Fruit fly (Drosophila melanogaster): Measurements from ENCODE around the gene Gr77a.

Gr77a gene

DNA sequence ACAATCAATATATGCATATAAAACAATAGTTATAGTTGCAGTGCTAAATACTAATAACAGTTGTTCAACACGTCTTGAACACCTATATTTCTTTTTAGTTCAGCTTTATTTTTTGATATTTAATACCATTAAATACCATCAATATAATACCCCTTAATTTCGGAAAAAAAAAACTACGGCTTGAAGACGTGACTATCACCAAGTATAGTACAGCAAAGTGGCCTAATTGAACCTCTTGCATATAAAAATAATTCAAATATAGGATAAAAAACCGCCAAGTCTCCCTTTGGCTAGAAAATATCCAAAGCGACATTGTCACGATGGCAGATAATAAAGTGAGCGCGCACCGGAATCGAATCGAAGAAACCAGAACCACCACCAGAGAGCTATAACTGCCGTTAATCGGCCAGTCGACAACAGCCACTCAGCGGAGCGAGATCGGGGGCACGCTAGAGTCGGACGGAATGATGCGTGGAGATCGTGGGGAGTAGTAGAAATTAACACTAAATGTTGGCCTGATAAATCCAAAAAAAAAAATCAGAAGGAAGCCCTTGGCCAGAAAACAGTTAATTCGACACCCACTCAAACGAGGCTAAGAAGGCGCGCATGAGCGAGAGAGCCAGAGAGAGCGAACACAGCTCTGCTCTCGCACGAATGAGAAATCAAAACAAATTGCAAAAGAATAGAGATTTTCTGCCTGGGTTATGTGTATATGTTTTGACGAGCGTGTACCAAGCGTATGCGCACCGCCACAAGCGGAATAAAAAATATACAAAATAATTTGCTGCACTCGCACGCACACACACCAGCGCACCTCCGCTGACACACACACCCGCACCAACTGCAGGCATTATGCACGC lies 45.8 kb upstream of the Gr77a start (continued):
- TF ChIP-seq gro (GFP tag; optimal IDR thresholded peaks at IDR 0.05) (peak; percentile 28), inv (GFP tag; IDR thresholded peaks at IDR 0.05; ENCODE audit: partially characterized antibody) (0 out of 2 replicates have a peak, but pooled peaks have one; percentile 27), CG10959 (GFP tag; IDR thresholded peaks at IDR 0.05) (0 out of 2 replicates have a peak, but pooled peaks have one; percentile 25), CG2889 (GFP tag; IDR thresholded peaks at IDR 0.05) (no peak), Hmx (GFP tag; optimal IDR thresholded peaks at IDR 0.05) (peak; percentile 2), lab (GFP tag; optimal IDR thresholded peaks at IDR 0.05) (peak; percentile 70), toy (GFP tag; IDR thresholded peaks at IDR 0.05) (no peak), CG1647 (GFP tag; optimal IDR thresholded peaks at IDR 0.05) (no peak), jigr1 (GFP tag; IDR thresholded peaks at IDR 0.05) (no peak), CoRest (tag; optimal IDR thresholded peaks at IDR 0.05) (peak; percentile 63), CG12219 (GFP tag; optimal IDR thresholded peaks at IDR 0.05) (peak; percentile 20), B-H2 (GFP tag; optimal IDR thresholded peaks at IDR 0.05) (peak; percentile 32), cato (GFP tag; optimal IDR thresholded peaks at IDR 0.05; ENCODE audit: borderline replicate concordance) (no peak), D19A (tag; optimal IDR thresholded peaks at IDR 0.05) (peak; percentile 40), MBD-R2 (GFP tag; IDR thresholded peaks at IDR 0.05) (0 out of 2 replicates have a peak, but pooled peaks have one; percentile 35), CG6254 (GFP tag; optimal IDR thresholded peaks at IDR 0.05) (no peak), CG14710 (tag; optimal IDR thresholded peaks at IDR 0.05) (peak; percentile 56), yki (optimal IDR thresholded peaks at IDR 0.05) (peak; percentile 72), ftz-f1 (GFP tag; optimal IDR thresholded peaks at IDR 0.05) (peak; percentile 80), CG10267 (tag; optimal IDR thresholded peaks at IDR 0.05) (peak; percentile 49), Scr (GFP tag; IDR thresholded peaks at IDR 0.05; ENCODE audit: partially characterized antibody) (peak; percentile 9; the same call in 1 of the 2 replicates), unpg (GFP tag; optimal IDR thresholded peaks at IDR 0.05) (peak; percentile 8), CG31441 (GFP tag; IDR thresholded peaks at IDR 0.05) (peak; percentile 33; the same call in 1 of the 2 replicates), btn (GFP tag; optimal IDR thresholded peaks at IDR 0.05) (no peak), Kr (GFP tag; optimal IDR thresholded peaks at IDR 0.05) (no peak), CG34224 (GFP tag; IDR thresholded peaks at IDR 0.05; ENCODE audit: partially characterized antibody) (peak; percentile 69), Pdp1 (GFP tag; optimal IDR thresholded peaks at IDR 0.05) (peak; percentile 4 to 65), HLH54F (GFP tag; optimal IDR thresholded peaks at IDR 0.05) (peak; percentile 2), gcm2 (GFP tag; optimal IDR thresholded peaks at IDR 0.05) (no peak), CG12104 (GFP tag; optimal IDR thresholded peaks at IDR 0.05) (peak; percentile 41), PHDP (tag; optimal IDR thresholded peaks at IDR 0.05) (peak; percentile 10), CG6813 (GFP tag; optimal IDR thresholded peaks at IDR 0.05) (peak; percentile 40), CG4360 (GFP tag; IDR thresholded peaks at IDR 0.05) (peak; percentile 37; the same call in 1 of the 2 replicates), CG11695 (GFP tag; IDR thresholded peaks at IDR 0.05) (peak; percentile 41; the same call in 1 of the 3 replicates), twi (tag; optimal IDR thresholded peaks at IDR 0.05) (no peak), CG2120 (GFP tag; optimal IDR thresholded peaks at IDR 0.05) (peak; percentile 51), grn (GFP tag; optimal IDR thresholded peaks at IDR 0.05) (peak; percentile 92), sens-2 (GFP tag; IDR thresholded peaks at IDR 0.05) (peak; percentile 35; the same call in 1 of the 2 replicates), Ets97D (GFP tag; optimal IDR thresholded peaks at IDR 0.05) (no peak), ERR (GFP tag; optimal IDR thresholded peaks at IDR 0.05) (no peak), CG7786 (GFP tag; optimal IDR thresholded peaks at IDR 0.05) (no peak), BEAF-32 (GFP tag; optimal IDR thresholded peaks at IDR 0.05) (peak; percentile 44), cg (GFP tag; optimal IDR thresholded peaks at IDR 0.05) (peak; percentile 62), gcm (GFP tag; optimal IDR thresholded peaks at IDR 0.05) (peak; percentile 31), ato (GFP tag; IDR thresholded peaks at IDR 0.05; ENCODE audit: partially characterized antibody) (0 out of 2 replicates have a peak, but pooled peaks have one; percentile 44), seq (GFP tag; IDR thresholded peaks at IDR 0.05) (peak; percentile 41; the same call in 1 of the 2 replicates), Dll (GFP tag; IDR thresholded peaks at IDR 0.05; ENCODE audit: partially characterized antibody) (no peak; the same call in 3 of the 4 replicates), CG33213 (GFP tag; optimal IDR thresholded peaks at IDR 0.05) (no peak)
